Fruit fly (Drosophila melanogaster) whole organism, prepupa: ENCODE measurements around the gene CG5157.

Source experiments
- Blimp-1 ChIP-seq: fragments of 200-800 bp; sonication (Bioruptor generic); optimal IDR thresholded peaks from 3 replicates; lab custom pipeline; 2017; ENCODE audit warnings: missing biosample characterization, missing genetic modification characterization, mild to moderate bottlenecking, moderate library complexity, missing genetic modification reagents
- CG11294 ChIP-seq: fragments of 200-800 bp; sonication (Bioruptor generic); IDR thresholded peaks from 2 replicates; pipeline ENCODE4 v1.3.6; 2022; ENCODE audit warnings: missing biosample characterization, missing genetic modification characterization
- CG6854 ChIP-seq: fragments of 200-800 bp; sonication (Bioruptor generic); optimal IDR thresholded peaks from 2 replicates; lab custom pipeline; 2017; ENCODE audit warnings: missing biosample characterization, mild to moderate bottlenecking, missing genetic modification characterization
- Ets21C ChIP-seq: fragments of 200-800 bp; sonication (Bioruptor generic); optimal IDR thresholded peaks from 3 replicates; lab custom pipeline; 2016; ENCODE audit warnings: missing biosample characterization, missing genetic modification characterization
- Hr38 ChIP-seq: sonication (Bioruptor generic); optimal IDR thresholded peaks from 2 replicates; lab custom pipeline; 2016; ENCODE audit warnings: missing biosample characterization, missing genetic modification characterization
- Hr4 ChIP-seq: fragments of 200-800 bp; sonication (Bioruptor generic); optimal IDR thresholded peaks from 3 replicates; lab custom pipeline; 2016; ENCODE audit warnings: missing biosample characterization, missing genetic modification characterization
- Lpt ChIP-seq: fragments of 200-800 bp; sonication (Bioruptor generic); optimal IDR thresholded peaks from 3 replicates; lab custom pipeline; 2016; ENCODE audit warnings: missing biosample characterization, missing genetic modification characterization
- Sox14 ChIP-seq: fragments of 200-800 bp; sonication (Bioruptor generic); optimal IDR thresholded peaks from 3 replicates; lab custom pipeline; 2016; ENCODE audit warnings: missing biosample characterization, missing genetic modification characterization
- cyc ChIP-seq: fragments of 200-800 bp; sonication (Bioruptor generic); optimal IDR thresholded peaks from 3 replicates; lab custom pipeline; 2016; ENCODE audit warnings: missing biosample characterization, missing genetic modification characterization
- net ChIP-seq: fragments of 200-800 bp; sonication (Bioruptor generic); optimal IDR thresholded peaks from 3 replicates; lab custom pipeline; 2016; ENCODE audit warnings: missing biosample characterization, missing genetic modification characterization
- salr ChIP-seq, 2 experiments: fragments of 200-800 bp; sonication (Bioruptor generic); optimal IDR thresholded peaks; 3 replicates each; lab custom pipeline; 2016 to 2018; ENCODE audit warnings: missing biosample characterization in 2 of 2, missing genetic modification characterization in 2 of 2, mild to moderate bottlenecking in 1 of 2

dm6 chr3L:16160073-16160398 is 22.4 kb upstream of the CG5157 start:
- TF ChIP-seq Sox14 (GFP tag; lab: Kevin White, UChicago) (no peak), Lpt (GFP tag; lab: Kevin White, UChicago) (no peak), Hr4 (GFP tag; lab: Kevin White, UChicago) (peak; percentile 10), cyc (no peak), Blimp-1 (GFP tag; lab: Kevin White, UChicago) (no peak), salr (GFP tag; optimal IDR thresholded peaks at IDR 0.05; lab: Kevin White, UChicago) (no peak), CG6854 (GFP tag; lab: Kevin White, UChicago) (no peak), Hr38 (GFP tag; lab: Kevin White, UChicago) (no peak), Ets21C (GFP tag; lab: Kevin White, UChicago) (no peak), CG11294 (no peak), net (GFP tag; lab: Kevin White, UChicago) (no peak)
